Fruit fly (Drosophila melanogaster) whole organism, embryonic: ENCODE measurements around the gene RpS9.

Experiments
- Atf-2 ChIP-seq: fragments of 200-800 bp; sonication (Bioruptor generic); optimal IDR thresholded peaks from 2 replicates; lab custom pipeline; 2016; ENCODE audit warnings: missing biosample characterization, missing genetic modification characterization
- B-H2 ChIP-seq: fragments of 200-800 bp; sonication (Bioruptor generic); optimal IDR thresholded peaks from 2 replicates; lab custom pipeline; 2018; ENCODE audit warnings: missing biosample characterization, mild to moderate bottlenecking, missing genetic modification characterization
- Bteb2 ChIP-seq: fragments of 200-800 bp; sonication (Bioruptor generic); optimal IDR thresholded peaks from 2 replicates; lab custom pipeline; 2016; ENCODE audit warnings: missing biosample characterization, missing genetic modification characterization
- CG10147 ChIP-seq: fragments of 200-800 bp; sonication (Bioruptor generic); optimal IDR thresholded peaks from 2 replicates; lab custom pipeline; 2019; ENCODE audit warnings: missing biosample characterization, mild to moderate bottlenecking, missing genetic modification characterization, moderate library complexity
- CG10959 ChIP-seq: fragments of 200-800 bp; sonication (Bioruptor generic); IDR thresholded peaks from 2 replicates; pipeline ENCODE4 v1.3.6; 2022; ENCODE audit warnings: missing biosample characterization, missing genetic modification characterization
- CG12104 ChIP-seq: fragments of 200-800 bp; sonication (Bioruptor generic); optimal IDR thresholded peaks from 3 replicates; lab custom pipeline; 2016; ENCODE audit warnings: missing biosample characterization, missing genetic modification characterization
- CG12659 ChIP-seq: fragments of 200-800 bp; sonication (Bioruptor generic); optimal IDR thresholded peaks from 3 replicates; lab custom pipeline; 2017; ENCODE audit warnings: mild to moderate bottlenecking, missing biosample characterization, missing genetic modification reagents, missing genetic modification characterization
- CG12744 ChIP-seq: fragments of 200-800 bp; sonication (Bioruptor generic); optimal IDR thresholded peaks from 2 replicates; lab custom pipeline; 2016; ENCODE audit warnings: missing biosample characterization, missing genetic modification characterization
- CG14441 ChIP-seq: fragments of 200-800 bp; sonication (Bioruptor generic); IDR thresholded peaks from 2 replicates; pipeline ENCODE4 v1.3.6; 2022; ENCODE audit warnings: missing biosample characterization, missing genetic modification characterization
- CG15479 ChIP-seq: fragments of 200-800 bp; sonication (Bioruptor generic); optimal IDR thresholded peaks from 3 replicates; lab custom pipeline; 2019; ENCODE audit warnings: missing biosample characterization, mild to moderate bottlenecking, missing genetic modification characterization, moderate library complexity
- CG31441 ChIP-seq: fragments of 200-800 bp; sonication (Bioruptor generic); IDR thresholded peaks from 2 replicates; pipeline ENCODE4 v1.3.6; 2022; ENCODE audit warnings: missing biosample characterization, missing genetic modification characterization
- CG3281 ChIP-seq: fragments of 200-800 bp; sonication (Bioruptor generic); optimal IDR thresholded peaks from 3 replicates; lab custom pipeline; 2017; ENCODE audit warnings: missing biosample characterization, mild to moderate bottlenecking, missing genetic modification characterization
- CG33557 ChIP-seq: fragments of 200-800 bp; sonication (Bioruptor generic); optimal IDR thresholded peaks from 2 replicates; lab custom pipeline; 2019; ENCODE audit warnings: missing biosample characterization, mild to moderate bottlenecking, missing genetic modification characterization, moderate library complexity
- CG6254 ChIP-seq: fragments of 200-800 bp; sonication (Bioruptor generic); optimal IDR thresholded peaks from 3 replicates; lab custom pipeline; 2017; ENCODE audit warnings: mild to moderate bottlenecking, missing biosample characterization, missing genetic modification reagents, missing genetic modification characterization
- CG6791 ChIP-seq: fragments of 200-800 bp; sonication (Bioruptor generic); IDR thresholded peaks from 3 replicates; pipeline ENCODE4 v1.3.6; 2022; ENCODE audit warnings: missing biosample characterization, missing genetic modification characterization; ENCODE audit not compliant: partially characterized antibody
- CG8281 ChIP-seq: fragments of 200-800 bp; sonication (Bioruptor generic); optimal IDR thresholded peaks from 2 replicates; lab custom pipeline; 2018; ENCODE audit warnings: missing biosample characterization, mild to moderate bottlenecking, missing genetic modification characterization, moderate library complexity
- CG9609 ChIP-seq: fragments of 200-800 bp; sonication (Bioruptor generic); optimal IDR thresholded peaks from 3 replicates; lab custom pipeline; 2016; ENCODE audit warnings: missing biosample characterization, missing genetic modification characterization
- CG9817 ChIP-seq: fragments of 200-800 bp; sonication (Bioruptor generic); optimal IDR thresholded peaks from 2 replicates; lab custom pipeline; 2018; ENCODE audit warnings: missing biosample characterization, mild to moderate bottlenecking, missing genetic modification characterization, moderate library complexity
- CHES-1-like ChIP-seq: fragments of 200-800 bp; sonication (Bioruptor generic); optimal IDR thresholded peaks from 2 replicates; lab custom pipeline; 2016; ENCODE audit warnings: missing biosample characterization, missing genetic modification characterization
- Dbx ChIP-seq: fragments of 200-800 bp; sonication (Bioruptor generic); IDR thresholded peaks from 3 replicates; pipeline ENCODE4 v1.3.6; 2022; ENCODE audit warnings: missing biosample characterization, missing genetic modification characterization
- H15 ChIP-seq: fragments of 200-800 bp; sonication (Bioruptor generic); IDR thresholded peaks from 3 replicates; pipeline ENCODE4 v1.3.6; 2022; ENCODE audit warnings: missing biosample characterization, missing genetic modification characterization
- HLH3B ChIP-seq: fragments of 200-800 bp; sonication (Bioruptor generic); IDR thresholded peaks from 2 replicates; pipeline ENCODE4 v1.3.6; 2022; ENCODE audit warnings: missing biosample characterization, missing genetic modification characterization
- HLHmδ ChIP-seq: fragments of 200-800 bp; sonication (Bioruptor generic); optimal IDR thresholded peaks from 2 replicates; lab custom pipeline; 2018; ENCODE audit warnings: missing biosample characterization, mild to moderate bottlenecking, missing genetic modification characterization, moderate library complexity
- Hsf ChIP-seq: fragments of 200-800 bp; sonication (Bioruptor generic); optimal IDR thresholded peaks from 3 replicates; lab custom pipeline; 2016; ENCODE audit warnings: missing biosample characterization, missing genetic modification characterization
- NK7.1 ChIP-seq: fragments of 200-800 bp; sonication (Bioruptor generic); optimal IDR thresholded peaks from 3 replicates; lab custom pipeline; 2016; ENCODE audit warnings: missing biosample characterization, missing genetic modification characterization
- PHDP ChIP-seq: fragments of 200-800 bp; sonication (Bioruptor generic); optimal IDR thresholded peaks from 3 replicates; lab custom pipeline; 2018; ENCODE audit warnings: missing biosample characterization, mild to moderate bottlenecking, missing genetic modification characterization, moderate library complexity
- Rx ChIP-seq: fragments of 200-800 bp; sonication (Bioruptor generic); IDR thresholded peaks from 2 replicates; pipeline ENCODE4 v1.3.6; 2022; ENCODE audit warnings: missing biosample characterization, missing genetic modification characterization
- Ssrp ChIP-seq: fragments of 200-800 bp; sonication (Bioruptor generic); optimal IDR thresholded peaks from 2 replicates; lab custom pipeline; 2018; ENCODE audit warnings: missing biosample characterization, mild to moderate bottlenecking, missing genetic modification characterization, moderate library complexity
- Taf1 ChIP-seq: fragments of 200-800 bp; sonication (Bioruptor generic); IDR thresholded peaks from 2 replicates; pipeline ENCODE4 v1.3.6; 2022; ENCODE audit warnings: missing biosample characterization, missing genetic modification characterization
- Tbp ChIP-seq: fragments of >200 bp; optimal IDR thresholded peaks from 2 replicates; lab custom pipeline; 2018; ENCODE audit warnings: missing biosample characterization, missing genetic modification characterization
- Xrp1 ChIP-seq: fragments of 200-800 bp; sonication (Bioruptor generic); IDR thresholded peaks from 2 replicates; pipeline ENCODE4 v1.3.6; 2022; ENCODE audit warnings: missing biosample characterization, missing genetic modification characterization
- ase ChIP-seq: fragments of 200-800 bp; sonication (Bioruptor generic); IDR thresholded peaks from 3 replicates; pipeline ENCODE4 v1.3.6; 2022; ENCODE audit warnings: missing biosample characterization, missing genetic modification characterization
- az2 ChIP-seq: fragments of 200-800 bp; sonication (Bioruptor generic); optimal IDR thresholded peaks from 3 replicates; lab custom pipeline; 2016; ENCODE audit warnings: missing biosample characterization, missing genetic modification characterization
- bab2 ChIP-seq: fragments of 200-800 bp; sonication (Bioruptor generic); optimal IDR thresholded peaks from 2 replicates; lab custom pipeline; 2016; ENCODE audit warnings: missing biosample characterization, missing genetic modification characterization
- bowl ChIP-seq: fragments of 200-800 bp; sonication (Bioruptor generic); IDR thresholded peaks from 2 replicates; pipeline ENCODE4 v1.3.6; 2022; ENCODE audit warnings: missing biosample characterization, missing genetic modification characterization
- chn ChIP-seq: fragments of 200-800 bp; sonication (Bioruptor generic); optimal IDR thresholded peaks from 2 replicates; lab custom pipeline; 2016; ENCODE audit warnings: missing biosample characterization, missing genetic modification characterization
- dmrt99B ChIP-seq: fragments of 200-800 bp; sonication (Bioruptor generic); optimal IDR thresholded peaks from 2 replicates; lab custom pipeline; 2018; ENCODE audit warnings: missing biosample characterization, mild to moderate bottlenecking, missing genetic modification characterization, moderate library complexity
- inv ChIP-seq: fragments of 200-800 bp; sonication (Bioruptor generic); IDR thresholded peaks from 2 replicates; pipeline ENCODE4 v1.3.6; 2022; ENCODE audit warnings: missing biosample characterization, missing genetic modification characterization; ENCODE audit not compliant: partially characterized antibody
- jigr1 ChIP-seq: fragments of 200-800 bp; sonication (Bioruptor generic); IDR thresholded peaks from 3 replicates; pipeline ENCODE4 v1.3.6; 2022; ENCODE audit warnings: missing biosample characterization, missing genetic modification characterization
- jing ChIP-seq: fragments of 200-800 bp; sonication (Bioruptor generic); optimal IDR thresholded peaks from 2 replicates; lab custom pipeline; 2018; ENCODE audit warnings: missing biosample characterization, mild to moderate bottlenecking, missing genetic modification characterization
- kah ChIP-seq: fragments of 200-800 bp; sonication (Bioruptor generic); optimal IDR thresholded peaks from 2 replicates; lab custom pipeline; 2018; ENCODE audit warnings: missing biosample characterization, mild to moderate bottlenecking, missing genetic modification characterization
- kay ChIP-seq: fragments of 200-800 bp; sonication (Bioruptor generic); optimal IDR thresholded peaks from 2 replicates; lab custom pipeline; 2016; ENCODE audit warnings: missing biosample characterization, missing genetic modification characterization
- ken ChIP-seq: fragments of 200-800 bp; sonication (Bioruptor generic); IDR thresholded peaks from 3 replicates; pipeline ENCODE4 v1.3.6; 2022; ENCODE audit warnings: missing biosample characterization, missing genetic modification characterization
- lbe ChIP-seq: fragments of 200-800 bp; sonication (Bioruptor generic); optimal IDR thresholded peaks from 2 replicates; lab custom pipeline; 2016; ENCODE audit warnings: missing biosample characterization, mild to moderate bottlenecking, missing genetic modification characterization
- luna ChIP-seq: fragments of 200-800 bp; sonication (Bioruptor generic); optimal IDR thresholded peaks from 2 replicates; lab custom pipeline; 2016; ENCODE audit warnings: missing biosample characterization, missing genetic modification characterization
- onecut ChIP-seq: fragments of 200-800 bp; sonication (Bioruptor generic); IDR thresholded peaks from 2 replicates; pipeline ENCODE4 v1.3.6; 2022; ENCODE audit warnings: missing biosample characterization, missing genetic modification characterization
- seq ChIP-seq: fragments of 200-800 bp; sonication (Bioruptor generic); IDR thresholded peaks from 2 replicates; pipeline ENCODE4 v1.3.6; 2022; ENCODE audit warnings: missing biosample characterization, missing genetic modification characterization
- sim ChIP-seq: fragments of 200-800 bp; sonication (Bioruptor generic); IDR thresholded peaks from 2 replicates; pipeline ENCODE4 v1.3.6; 2022; ENCODE audit warnings: missing biosample characterization, missing genetic modification characterization
- sisA ChIP-seq: fragments of 200-800 bp; sonication (Bioruptor generic); IDR thresholded peaks from 2 replicates; pipeline ENCODE4 v1.3.6; 2022; ENCODE audit warnings: missing biosample characterization, missing genetic modification characterization
- sob ChIP-seq: fragments of 200-800 bp; sonication (Bioruptor generic); IDR thresholded peaks from 2 replicates; pipeline ENCODE4 v1.3.6; 2022; ENCODE audit warnings: missing biosample characterization, missing genetic modification characterization
- twi ChIP-seq: fragments of 200-800 bp; optimal IDR thresholded peaks from 2 replicates; lab custom pipeline; 2019; ENCODE audit warnings: missing biosample characterization, mild to moderate bottlenecking, missing genetic modification characterization, moderate library complexity
- tx ChIP-seq: fragments of 200-800 bp; sonication (Bioruptor generic); optimal IDR thresholded peaks from 2 replicates; lab custom pipeline; 2016; ENCODE audit warnings: missing biosample characterization, missing genetic modification characterization
- unpg ChIP-seq: fragments of 200-800 bp; sonication (Bioruptor generic); optimal IDR thresholded peaks from 3 replicates; lab custom pipeline; 2018; ENCODE audit warnings: missing biosample characterization, mild to moderate bottlenecking, missing genetic modification characterization, moderate library complexity

Gene RpS9

DNA sequence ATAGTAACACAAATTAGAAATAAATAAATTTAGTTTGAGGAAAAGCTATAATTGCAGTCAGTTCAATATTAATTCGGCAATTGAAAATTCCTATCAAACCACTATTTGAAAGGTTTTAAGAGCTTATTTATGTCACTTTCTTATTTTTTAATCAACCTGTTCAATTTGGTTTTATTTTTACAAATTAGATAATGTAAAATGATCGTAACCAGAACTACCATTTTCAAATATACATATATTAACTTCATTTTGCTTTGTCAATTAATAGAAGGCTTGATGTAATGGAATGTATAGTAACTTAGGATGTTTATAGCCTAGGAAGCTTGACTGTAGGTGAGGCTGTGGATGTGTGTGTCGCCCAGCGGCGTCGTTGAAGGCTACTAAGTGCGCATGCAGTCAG lies 44.7 kb downstream of the RpS9 start (continued):
- TF ChIP-seq CG15479 (GFP tag; lab: Kevin White, UChicago) (no peak), CG9817 (tag; lab: Kevin White, UChicago) (no peak), CG10147 (peak; percentile 34), Hsf (GFP tag; lab: Kevin White, UChicago) (peak; percentile 8), CG12104 (no peak), ase (GFP tag; lab: Robert Waterston, UW) (no peak), CG10959 (GFP tag; lab: Robert Waterston, UW) (no peak), jigr1 (GFP tag; lab: Robert Waterston, UW) (no peak), kay (no peak), seq (no peak), Xrp1 (GFP tag; lab: Robert Waterston, UW) (no peak), onecut (GFP tag; lab: Robert Waterston, UW) (no peak), bowl (GFP tag; lab: Robert Waterston, UW) (no peak), lbe (GFP tag; lab: Kevin White, UChicago) (no peak), Atf-2 (GFP tag; lab: Kevin White, UChicago) (no peak), Bteb2 (no peak), CG6254 (GFP tag; lab: Kevin White, UChicago) (no peak), Rx (GFP tag; lab: Robert Waterston, UW) (no peak), CG14441 (GFP tag; lab: Robert Waterston, UW) (no peak), jing (GFP tag; lab: Kevin White, UChicago) (no peak), PHDP (tag; lab: Kevin White, UChicago) (peak; percentile 17), Taf1 (no peak), CG31441 (GFP tag; lab: Robert Waterston, UW) (peak; percentile 51; the same call in 1 of the 2 replicates), ken (GFP tag; lab: Robert Waterston, UW) (no peak), kah (no peak), sisA (GFP tag; lab: Robert Waterston, UW) (no peak), sob (GFP tag; lab: Robert Waterston, UW) (no peak), Tbp (no peak), NK7.1 (GFP tag; lab: Kevin White, UChicago) (no peak), sim (no peak), CG12659 (peak; percentile 41), chn (GFP tag; lab: Kevin White, UChicago) (no peak), tx (no peak), CG8281 (no peak), luna (GFP tag; lab: Kevin White, UChicago) (no peak), twi (tag; lab: Kevin White, UChicago) (no peak), Ssrp (tag; lab: Kevin White, UChicago) (peak; percentile 17), B-H2 (GFP tag; lab: Kevin White, UChicago) (no peak), bab2 (GFP tag; lab: Kevin White, UChicago) (no peak), Dbx (GFP tag; lab: Robert Waterston, UW) (no peak), CG6791 (GFP tag; lab: Robert Waterston, UW) (no peak), CG3281 (peak; percentile 38), unpg (GFP tag; lab: Kevin White, UChicago) (peak; percentile 27), CG33557 (no peak), HLH3B (no peak), CG12744 (GFP tag; lab: Kevin White, UChicago) (no peak), dmrt99B (peak; percentile 60), CG9609 (GFP tag; lab: Kevin White, UChicago) (no peak), H15 (GFP tag; lab: Robert Waterston, UW) (no peak), az2 (peak; percentile 15), CHES-1-like (GFP tag; lab: Kevin White, UChicago) (no peak), inv (GFP tag; lab: Robert Waterston, UW) (no peak), HLHmδ (no peak)
